Fruit fly (Drosophila melanogaster) whole organism, embryonic: ENCODE data around the gene CG10301.

Experiments
- BEAF-32 ChIP-seq: fragments of 200-800 bp; sonication (Bioruptor generic); optimal IDR thresholded peaks from 3 replicates; lab custom pipeline; 2017; ENCODE audit warnings: missing biosample characterization, missing genetic modification characterization, mild to moderate bottlenecking, moderate library complexity, missing genetic modification reagents
- CG10147 ChIP-seq: fragments of 200-800 bp; sonication (Bioruptor generic); optimal IDR thresholded peaks from 2 replicates; lab custom pipeline; 2019; ENCODE audit warnings: missing biosample characterization, mild to moderate bottlenecking, missing genetic modification characterization, moderate library complexity
- CG11456 ChIP-seq: fragments of 200-800 bp; sonication (Bioruptor generic); IDR thresholded peaks from 3 replicates; pipeline ENCODE4 v1.3.6; 2022; ENCODE audit warnings: missing biosample characterization, missing genetic modification characterization
- CG11504 ChIP-seq: fragments of 200-800 bp; sonication (Bioruptor generic); optimal IDR thresholded peaks from 3 replicates; lab custom pipeline; 2019; ENCODE audit warnings: missing biosample characterization, mild to moderate bottlenecking, missing genetic modification characterization, moderate library complexity
- CG12104 ChIP-seq: fragments of 200-800 bp; sonication (Bioruptor generic); optimal IDR thresholded peaks from 3 replicates; lab custom pipeline; 2016; ENCODE audit warnings: missing biosample characterization, missing genetic modification characterization
- CG15696 ChIP-seq: fragments of 200-800 bp; sonication (Bioruptor generic); optimal IDR thresholded peaks from 2 replicates; lab custom pipeline; 2019; ENCODE audit warnings: missing biosample characterization, mild to moderate bottlenecking, missing genetic modification characterization, moderate library complexity
- CG1602 ChIP-seq: fragments of 200-800 bp; sonication (Bioruptor generic); optimal IDR thresholded peaks from 3 replicates; lab custom pipeline; 2016; ENCODE audit warnings: missing biosample characterization, missing genetic modification characterization
- CG18011 ChIP-seq: fragments of 200-800 bp; sonication (Bioruptor generic); optimal IDR thresholded peaks from 2 replicates; lab custom pipeline; 2017; ENCODE audit warnings: missing biosample characterization, missing genetic modification characterization, mild to moderate bottlenecking, moderate library complexity, missing genotype
- CG2116 ChIP-seq: fragments of 200-800 bp; sonication (Bioruptor generic); optimal IDR thresholded peaks from 3 replicates; lab custom pipeline; 2018; ENCODE audit warnings: missing biosample characterization, mild to moderate bottlenecking, missing genetic modification characterization
- CG3065 ChIP-seq: fragments of 200-800 bp; sonication (Bioruptor generic); optimal IDR thresholded peaks from 2 replicates; lab custom pipeline; 2016; ENCODE audit warnings: missing biosample characterization, missing genetic modification characterization
- CG31388 ChIP-seq: fragments of 200-800 bp; sonication (Bioruptor generic); optimal IDR thresholded peaks from 2 replicates; lab custom pipeline; 2016; ENCODE audit warnings: missing biosample characterization, missing genetic modification characterization
- CG32532 ChIP-seq: fragments of 200-800 bp; sonication (Bioruptor generic); IDR thresholded peaks from 2 replicates; pipeline ENCODE4 v1.3.6; 2022; ENCODE audit warnings: missing biosample characterization, missing genetic modification characterization
- CG33213 ChIP-seq: fragments of 200-800 bp; sonication (Bioruptor generic); optimal IDR thresholded peaks from 3 replicates; lab custom pipeline; 2016; ENCODE audit warnings: missing biosample characterization, missing genetic modification characterization
- CG3407 ChIP-seq: fragments of 200-800 bp; sonication (Bioruptor generic); optimal IDR thresholded peaks from 2 replicates; lab custom pipeline; 2018; ENCODE audit warnings: missing biosample characterization, mild to moderate bottlenecking, missing genetic modification characterization
- CG5245 ChIP-seq: fragments of 200-800 bp; sonication (Bioruptor generic); optimal IDR thresholded peaks from 3 replicates; lab custom pipeline; 2016; ENCODE audit warnings: missing biosample characterization, missing genetic modification characterization
- CG6689 ChIP-seq: fragments of 200-800 bp; sonication (Bioruptor generic); IDR thresholded peaks from 2 replicates; pipeline ENCODE4 v1.3.6; 2022; ENCODE audit warnings: missing biosample characterization, missing genetic modification characterization
- CG7372 ChIP-seq: fragments of 200-800 bp; sonication (Bioruptor generic); IDR thresholded peaks from 2 replicates; pipeline ENCODE4 v1.3.6; 2022; ENCODE audit warnings: missing biosample characterization, missing genetic modification characterization
- CG8089 ChIP-seq: fragments of 200-800 bp; sonication (Bioruptor generic); optimal IDR thresholded peaks from 3 replicates; lab custom pipeline; 2016; ENCODE audit warnings: missing biosample characterization, missing genetic modification characterization
- CG9215 ChIP-seq: fragments of 200-800 bp; sonication (Bioruptor generic); IDR thresholded peaks from 2 replicates; pipeline ENCODE4 v1.3.6; 2022; ENCODE audit warnings: missing biosample characterization, missing genetic modification characterization
- CG9727 ChIP-seq: fragments of 200-800 bp; sonication (Bioruptor generic); optimal IDR thresholded peaks from 3 replicates; lab custom pipeline; 2017; ENCODE audit warnings: missing biosample characterization, mild to moderate bottlenecking, missing genetic modification characterization
- CG9817 ChIP-seq: fragments of 200-800 bp; sonication (Bioruptor generic); optimal IDR thresholded peaks from 2 replicates; lab custom pipeline; 2018; ENCODE audit warnings: missing biosample characterization, mild to moderate bottlenecking, missing genetic modification characterization, moderate library complexity
- Camta ChIP-seq: fragments of 200-800 bp; sonication (Bioruptor generic); optimal IDR thresholded peaks from 2 replicates; lab custom pipeline; 2016; ENCODE audit warnings: missing biosample characterization, missing genetic modification characterization
- CrebB ChIP-seq: fragments of 200-800 bp; sonication (Bioruptor generic); optimal IDR thresholded peaks from 3 replicates; lab custom pipeline; 2018; ENCODE audit warnings: missing biosample characterization, mild to moderate bottlenecking, missing genetic modification characterization
- Dbx ChIP-seq: fragments of 200-800 bp; sonication (Bioruptor generic); IDR thresholded peaks from 3 replicates; pipeline ENCODE4 v1.3.6; 2022; ENCODE audit warnings: missing biosample characterization, missing genetic modification characterization
- E2f1 ChIP-seq: fragments of 200-800 bp; sonication (Bioruptor generic); IDR thresholded peaks from 2 replicates; pipeline ENCODE4 v1.3.6; 2022; ENCODE audit warnings: missing biosample characterization, missing genetic modification characterization
- Elba2 ChIP-seq: fragments of 200-800 bp; sonication (Bioruptor generic); optimal IDR thresholded peaks from 3 replicates; lab custom pipeline; 2016; ENCODE audit warnings: missing biosample characterization, missing genetic modification characterization
- Ets65A ChIP-seq: fragments of 200-800 bp; sonication (Bioruptor generic); peaks from one replicate; lab custom pipeline; 2016; ENCODE audit warnings: missing biosample characterization, missing genetic modification characterization
- Ets97D ChIP-seq: fragments of 200-800 bp; sonication (Bioruptor generic); optimal IDR thresholded peaks from 3 replicates; lab custom pipeline; 2016; ENCODE audit warnings: missing biosample characterization, missing genetic modification characterization
- H15 ChIP-seq: fragments of 200-800 bp; sonication (Bioruptor generic); IDR thresholded peaks from 3 replicates; pipeline ENCODE4 v1.3.6; 2022; ENCODE audit warnings: missing biosample characterization, missing genetic modification characterization
- H2.0 ChIP-seq: fragments of 200-800 bp; sonication (Bioruptor generic); IDR thresholded peaks from 2 replicates; pipeline ENCODE4 v1.3.6; 2022; ENCODE audit warnings: missing biosample characterization, missing genetic modification characterization
- HLH3B ChIP-seq: fragments of 200-800 bp; sonication (Bioruptor generic); IDR thresholded peaks from 2 replicates; pipeline ENCODE4 v1.3.6; 2022; ENCODE audit warnings: missing biosample characterization, missing genetic modification characterization
- Hr51 ChIP-seq, 2 experiments: fragments of 200-800 bp; sonication (Bioruptor generic); optimal IDR thresholded peaks; 2 replicates in 1 of 2; 3 replicates in 1 of 2; lab custom pipeline; 2016 to 2018; ENCODE audit warnings: missing biosample characterization in 2 of 2, missing genetic modification characterization in 2 of 2, mild to moderate bottlenecking in 1 of 2, moderate library complexity in 1 of 2
- Kr ChIP-seq: fragments of 200-800 bp; sonication (Bioruptor generic); optimal IDR thresholded peaks from 2 replicates; lab custom pipeline; 2017; ENCODE audit warnings: missing biosample characterization, mild to moderate bottlenecking, missing genetic modification characterization
- Nf-YB ChIP-seq: fragments of 200-800 bp; sonication (Bioruptor generic); optimal IDR thresholded peaks from 3 replicates; lab custom pipeline; 2019; ENCODE audit warnings: missing biosample characterization, mild to moderate bottlenecking, missing genetic modification characterization, moderate library complexity
- Xbp1 ChIP-seq: fragments of 200-800 bp; sonication (Bioruptor generic); optimal IDR thresholded peaks from 3 replicates; lab custom pipeline; 2016; ENCODE audit warnings: missing biosample characterization, mild to moderate bottlenecking, missing genetic modification characterization
- ac ChIP-seq: fragments of 200-800 bp; sonication (Bioruptor generic); optimal IDR thresholded peaks from 3 replicates; lab custom pipeline; 2017; ENCODE audit warnings: missing biosample characterization, mild to moderate bottlenecking, missing genetic modification characterization
- aop ChIP-seq: fragments of 200-800 bp; sonication (Bioruptor generic); IDR thresholded peaks from 2 replicates; pipeline ENCODE4 v1.3.6; 2022; ENCODE audit warnings: missing biosample characterization, missing genetic modification characterization
- ap ChIP-seq: fragments of 200-800 bp; sonication (Bioruptor generic); IDR thresholded peaks from 2 replicates; pipeline ENCODE4 v1.3.6; 2022; ENCODE audit warnings: missing biosample characterization, missing genetic modification characterization
- dmrt99B ChIP-seq: fragments of 200-800 bp; sonication (Bioruptor generic); optimal IDR thresholded peaks from 2 replicates; lab custom pipeline; 2018; ENCODE audit warnings: missing biosample characterization, mild to moderate bottlenecking, missing genetic modification characterization, moderate library complexity
- en ChIP-seq: fragments of 200-800 bp; sonication (Bioruptor generic); optimal IDR thresholded peaks from 2 replicates; lab custom pipeline; 2016; ENCODE audit warnings: missing biosample characterization, missing genetic modification characterization
- fd64A ChIP-seq: fragments of 200-800 bp; sonication (Bioruptor generic); optimal IDR thresholded peaks from 3 replicates; lab custom pipeline; 2018; ENCODE audit warnings: missing biosample characterization, mild to moderate bottlenecking, missing genetic modification characterization
- gro ChIP-seq: fragments of 200-800 bp; sonication (Bioruptor generic); optimal IDR thresholded peaks from 2 replicates; lab custom pipeline; 2016; ENCODE audit warnings: missing biosample characterization, missing genetic modification characterization
- hb ChIP-seq: fragments of 200-800 bp; sonication (Bioruptor generic); IDR thresholded peaks from 3 replicates; pipeline ENCODE4 v1.3.6; 2022; ENCODE audit warnings: missing biosample characterization, missing genetic modification characterization; ENCODE audit not compliant: partially characterized antibody
- inv ChIP-seq: fragments of 200-800 bp; sonication (Bioruptor generic); IDR thresholded peaks from 2 replicates; pipeline ENCODE4 v1.3.6; 2022; ENCODE audit warnings: missing biosample characterization, missing genetic modification characterization; ENCODE audit not compliant: partially characterized antibody
- lab ChIP-seq: fragments of 200-800 bp; sonication (Bioruptor generic); optimal IDR thresholded peaks from 3 replicates; lab custom pipeline; 2017; ENCODE audit warnings: missing biosample characterization, missing genetic modification characterization, mild to moderate bottlenecking, moderate library complexity, missing genetic modification reagents
- otp ChIP-seq: fragments of 200-800 bp; sonication (Bioruptor generic); IDR thresholded peaks from 3 replicates; pipeline ENCODE4, ENCODE4 v1.3.6; 2022; ENCODE audit warnings: missing biosample characterization, missing genetic modification characterization
- pnt ChIP-seq: fragments of 200-800 bp; sonication (Bioruptor generic); optimal IDR thresholded peaks from 3 replicates; lab custom pipeline; 2016; ENCODE audit warnings: missing biosample characterization, missing genetic modification characterization
- scrt ChIP-seq: fragments of 200-800 bp; sonication (Bioruptor generic); optimal IDR thresholded peaks from 2 replicates; lab custom pipeline; 2018; ENCODE audit warnings: missing biosample characterization, mild to moderate bottlenecking, missing genetic modification characterization, moderate library complexity
- tx ChIP-seq: fragments of 200-800 bp; sonication (Bioruptor generic); optimal IDR thresholded peaks from 2 replicates; lab custom pipeline; 2016; ENCODE audit warnings: missing biosample characterization, missing genetic modification characterization
- zfh2 ChIP-seq: fragments of 200-800 bp; sonication (Bioruptor generic); optimal IDR thresholded peaks from 2 replicates; lab custom pipeline; 2016; ENCODE audit warnings: missing biosample characterization, missing genetic modification characterization

CG10301 gene

dm6 chr3R:23709508-23710208 lies at the start of gene CG10301 (continued):
- TF ChIP-seq CG9817 (tag; lab: Kevin White, UChicago): no peak
- TF ChIP-seq CG10147 (GFP tag; lab: Kevin White, UChicago): no peak
- TF ChIP-seq Ets97D: peak; percentile 21
- no peak for TF ChIP-seq CG11456 (GFP tag; lab: Robert Waterston, UW)
- TF ChIP-seq Kr (GFP tag; lab: Kevin White, UChicago): no peak
- no peak for TF ChIP-seq hb (GFP tag; lab: Robert Waterston, UW)
- TF ChIP-seq aop (GFP tag; lab: Robert Waterston, UW): 0 out of 2 replicates have a peak, but pooled peaks have one; percentile 38
- peak; percentile 41 for TF ChIP-seq CG8089 (GFP tag; lab: Kevin White, UChicago)
- no peak for TF ChIP-seq CG31388 (GFP tag; lab: Kevin White, UChicago)
- TF ChIP-seq Elba2 (GFP tag; lab: Kevin White, UChicago): no peak
- peak; percentile 20 for TF ChIP-seq CG2116 (GFP tag; lab: Kevin White, UChicago)
- no peak for TF ChIP-seq gro (GFP tag; lab: Kevin White, UChicago)
- TF ChIP-seq CG33213 (GFP tag; lab: Kevin White, UChicago): peak; percentile 19
- no peak for TF ChIP-seq CG9215 (GFP tag; lab: Robert Waterston, UW)
- TF ChIP-seq H2.0 (GFP tag; lab: Robert Waterston, UW): peak; percentile 56; the same call in 1 of the 2 replicates
- peak; percentile 61 for TF ChIP-seq ac
- TF ChIP-seq Ets65A (GFP tag; lab: Kevin White, UChicago): peak; percentile 90
- TF ChIP-seq CG15696 (tag; lab: Kevin White, UChicago): peak; percentile 89
- TF ChIP-seq scrt (GFP tag; lab: Kevin White, UChicago): no peak
- peak; percentile 69; the same call in 2 of the 3 replicates for TF ChIP-seq otp (GFP tag; lab: Robert Waterston, UW)
- TF ChIP-seq CG11504 (tag; lab: Kevin White, UChicago): peak; percentile 67
- peak; percentile 4 for TF ChIP-seq fd64A (GFP tag; lab: Kevin White, UChicago)
- 0 out of 2 replicates have a peak, but pooled peaks have one; percentile 39 for TF ChIP-seq ap (GFP tag; lab: Robert Waterston, UW)
- TF ChIP-seq lab (GFP tag; lab: Kevin White, UChicago): peak; percentile 43
- TF ChIP-seq CG3407 (GFP tag; lab: Kevin White, UChicago): peak; percentile 42
- no peak for TF ChIP-seq tx (GFP tag; lab: Kevin White, UChicago)
- TF ChIP-seq CG7372 (GFP tag; lab: Robert Waterston, UW): no peak
- TF ChIP-seq Hr51 (GFP tag; optimal IDR thresholded peaks at IDR 0.05; lab: Kevin White, UChicago): peak; percentile 1 to 53
- no peak for TF ChIP-seq BEAF-32
- TF ChIP-seq HLH3B (GFP tag; lab: Robert Waterston, UW): peak; percentile 43; the same call in 1 of the 2 replicates
- no peak for TF ChIP-seq inv (GFP tag; lab: Robert Waterston, UW)
- peak; percentile 66 for TF ChIP-seq dmrt99B (tag; lab: Kevin White, UChicago)
- no peak for TF ChIP-seq CG18011 (GFP tag; lab: Kevin White, UChicago)
- no peak for TF ChIP-seq CrebB (tag; lab: Kevin White, UChicago)
- TF ChIP-seq en (GFP tag; lab: Kevin White, UChicago): no peak
- no peak for TF ChIP-seq CG32532 (GFP tag; lab: Robert Waterston, UW)
- TF ChIP-seq CG6689 (GFP tag; lab: Robert Waterston, UW): peak; percentile 59
- TF ChIP-seq H15 (GFP tag; lab: Robert Waterston, UW): peak; percentile 52; the same call in 1 of the 3 replicates
- TF ChIP-seq Xbp1 (GFP tag; lab: Kevin White, UChicago): peak; percentile 61
- TF ChIP-seq CG9727 (GFP tag; lab: Kevin White, UChicago): peak; percentile 79
- peak; percentile 47 for TF ChIP-seq CG5245 (GFP tag; lab: Kevin White, UChicago)
- peak; percentile 50 for TF ChIP-seq Camta
- TF ChIP-seq CG3065: peak; percentile 43
- TF ChIP-seq zfh2 (GFP tag; lab: Kevin White, UChicago): no peak
- TF ChIP-seq Dbx: no peak
- TF ChIP-seq CG12104 (GFP tag; lab: Kevin White, UChicago): no peak
- peak; percentile 66 for TF ChIP-seq CG1602 (GFP tag; lab: Kevin White, UChicago)
- peak; percentile 8 for TF ChIP-seq Nf-YB (GFP tag; lab: Kevin White, UChicago)
- peak; percentile 38 for TF ChIP-seq pnt (GFP tag; lab: Kevin White, UChicago)
- TF ChIP-seq E2f1: peak; percentile 60
